Worm (Caenorhabditis elegans) whole organism, midembryonic: ENCODE measurements around the gene ugt-9.

Experiments used
- T22C8.4 ChIP-seq: fragments of 200-800 bp; sonication (Bioruptor generic); IDR thresholded peaks from 2 replicates; pipeline ENCODE4 v1.3.6; 2022; ENCODE audit warnings: missing genetic modification characterization, missing compliant biosample characterization
- cog-1 ChIP-seq: sonication (generic microtip); optimal IDR thresholded peaks from 2 replicates; lab custom pipeline; 2016; ENCODE audit warnings: missing genetic modification characterization, missing compliant biosample characterization
- flt-1 ChIP-seq: fragments of 200-800 bp; sonication (Bioruptor generic); IDR thresholded peaks from 2 replicates; pipeline ENCODE4 v1.3.6; 2022; ENCODE audit warnings: missing genetic modification characterization, missing compliant biosample characterization
- klf-2 ChIP-seq: fragments of 200-800 bp; sonication (Bioruptor generic); conservative IDR thresholded peaks from 2 replicates; pipeline ENCODE4 v1.3.6; 2022; ENCODE audit warnings: missing genetic modification reagents, missing genetic modification characterization, missing compliant biosample characterization
- med-1 ChIP-seq: sonication (generic microtip); optimal IDR thresholded peaks from 2 replicates; lab custom pipeline; 2017; ENCODE audit warnings: missing genetic modification characterization, mild to moderate bottlenecking, missing compliant biosample characterization, antibody characterized with exemption, missing genetic modification reagents; ENCODE audit not compliant: insufficient read depth
- ref-1 ChIP-seq: fragments of 200-800 bp; sonication (Bioruptor generic); conservative IDR thresholded peaks from 2 replicates; pipeline ENCODE4 v1.3.6; 2022; ENCODE audit warnings: missing genetic modification reagents, missing genetic modification characterization, missing compliant biosample characterization
- tab-1 ChIP-seq: fragments of 200-800 bp; sonication (Bioruptor generic); IDR thresholded peaks from 2 replicates; pipeline ENCODE4 v1.3.6; 2022; ENCODE audit warnings: missing genetic modification characterization, missing compliant biosample characterization
- ztf-23 ChIP-seq: fragments of 200-800 bp; sonication (Bioruptor generic); IDR thresholded peaks from 2 replicates; pipeline ENCODE4 v1.3.6; 2022; ENCODE audit warnings: missing genetic modification reagents, missing genetic modification characterization, missing compliant biosample characterization
- ztf-29 ChIP-seq: fragments of 200-800 bp; sonication (Bioruptor generic); IDR thresholded peaks from 2 replicates; pipeline ENCODE4 v1.3.6; 2022; ENCODE audit warnings: missing genetic modification reagents, missing genetic modification characterization, missing compliant biosample characterization

Gene ugt-9

ce11 chrV:4912313-4912712 is 16.5 kb downstream of the ugt-9 start, which contains the start of gene H23N18.5:
Gene H23N18.5, minus strand, starts transcription at chrV:4912381.
- TF ChIP-seq cog-1 (tag; lab: Kevin White, UChicago): no peak
- TF ChIP-seq flt-1 (GFP tag; lab: Robert Waterston, UW): no peak
- no peak for TF ChIP-seq klf-2 (GFP tag; lab: Robert Waterston, UW)
- no peak for TF ChIP-seq med-1 (GFP tag; lab: Kevin White, UChicago)
- no peak for TF ChIP-seq ref-1
- no peak for TF ChIP-seq tab-1 (GFP tag; lab: Robert Waterston, UW)

ce11 chrV:4913853-4914252 is 18.0 kb downstream of the ugt-9 start:
- TF ChIP-seq ztf-29 (GFP tag; lab: Robert Waterston, UW) (no peak), flt-1 (GFP tag; lab: Robert Waterston, UW) (no peak), med-1 (GFP tag; lab: Kevin White, UChicago) (no peak), T22C8.4 (no peak)

ce11 chrV:4914879-4915278 is 19.0 kb downstream of the ugt-9 start, which contains the start of gene H23N18.6:
Gene H23N18.6, minus strand, starts transcription at chrV:4915079.
- TF ChIP-seq ztf-23 (GFP tag; lab: Robert Waterston, UW): no peak
- no peak for TF ChIP-seq flt-1 (GFP tag; lab: Robert Waterston, UW)
- TF ChIP-seq ztf-29 (GFP tag; lab: Robert Waterston, UW): no peak
- no peak for TF ChIP-seq cog-1 (tag; lab: Kevin White, UChicago)
- TF ChIP-seq tab-1 (GFP tag; lab: Robert Waterston, UW): no peak
- no peak for TF ChIP-seq klf-2 (GFP tag; lab: Robert Waterston, UW)
- TF ChIP-seq ref-1: no peak
- TF ChIP-seq med-1 (GFP tag; lab: Kevin White, UChicago): no peak
- TF ChIP-seq T22C8.4: no peak

- TF ChIP-seq klf-2 (GFP tag; lab: Robert Waterston, UW) (no peak; the same call in 1 of the 2 replicates), tab-1 (GFP tag; lab: Robert Waterston, UW) (no peak)
These were observed 22.3 kb downstream of the ugt-9 start, which contains the start of gene C02E7.7 for ce11 chrV:4918091-4918624. Gene C02E7.7, minus strand, starts transcription at chrV:4918574.

- TF ChIP-seq med-1 (GFP tag; lab: Kevin White, UChicago): no peak
These were observed 22.9 kb downstream of the ugt-9 start, which contains the start of gene C02E7.6 for ce11 chrV:4918664-4919257. Gene C02E7.6, plus strand, starts transcription at chrV:4919207.

- TF ChIP-seq ref-1 (no peak), med-1 (GFP tag; lab: Kevin White, UChicago) (no peak), tab-1 (GFP tag; lab: Robert Waterston, UW) (no peak), ztf-29 (GFP tag; lab: Robert Waterston, UW) (no peak), T22C8.4 (no peak), flt-1 (GFP tag; lab: Robert Waterston, UW) (no peak), ztf-23 (GFP tag; lab: Robert Waterston, UW) (no peak), cog-1 (tag; lab: Kevin White, UChicago) (no peak), klf-2 (GFP tag; lab: Robert Waterston, UW) (no peak)
These were observed 24.9 kb downstream of the ugt-9 start, which contains the start of the genes C02E7.8 and srh-23 for ce11 chrV:4920690-4921152. Gene C02E7.8, minus strand, starts transcription at chrV:4920790. Gene srh-23, plus strand, starts transcription at chrV:4921102.

ce11 chrV:4922024-4922423 is 26.2 kb downstream of the ugt-9 start, which contains the start of gene srh-22:
Gene srh-22, plus strand, starts transcription at chrV:4922324.
- TF ChIP-seq tab-1 (GFP tag; lab: Robert Waterston, UW) (no peak), ztf-23 (GFP tag; lab: Robert Waterston, UW) (no peak), ztf-29 (GFP tag; lab: Robert Waterston, UW) (no peak), cog-1 (tag; lab: Kevin White, UChicago) (no peak), med-1 (GFP tag; lab: Kevin White, UChicago) (no peak), flt-1 (GFP tag; lab: Robert Waterston, UW) (no peak), ref-1 (no peak), klf-2 (GFP tag; lab: Robert Waterston, UW) (no peak), T22C8.4 (no peak)

ce11 chrV:4924618-4925017 is 28.8 kb downstream of the ugt-9 start, which contains the start of gene srh-20:
Gene srh-20, plus strand, starts transcription at chrV:4924918.
- TF ChIP-seq ztf-23 (GFP tag; lab: Robert Waterston, UW) (no peak), T22C8.4 (no peak), tab-1 (GFP tag; lab: Robert Waterston, UW) (no peak), flt-1 (GFP tag; lab: Robert Waterston, UW) (no peak), med-1 (GFP tag; lab: Kevin White, UChicago) (no peak), ztf-29 (GFP tag; lab: Robert Waterston, UW) (no peak)

ce11 chrV:4926371-4926770 is 30.5 kb downstream of the ugt-9 start, which contains the start of gene srh-21:
Gene srh-21, plus strand, starts transcription at chrV:4926671.
- TF ChIP-seq med-1 (GFP tag; lab: Kevin White, UChicago) (no peak), T22C8.4 (no peak), flt-1 (GFP tag; lab: Robert Waterston, UW) (no peak), klf-2 (GFP tag; lab: Robert Waterston, UW) (no peak), cog-1 (tag; lab: Kevin White, UChicago) (no peak), ztf-23 (GFP tag; lab: Robert Waterston, UW) (no peak), tab-1 (GFP tag; lab: Robert Waterston, UW) (no peak), ref-1 (no peak), ztf-29 (GFP tag; lab: Robert Waterston, UW) (no peak)
